Worm (Caenorhabditis elegans) whole organism, midembryonic: ENCODE results near the gene cyp-34A9.

ENCODE experiments used
- cog-1 ChIP-seq: sonication (generic microtip); optimal IDR thresholded peaks from 2 replicates; lab custom pipeline; 2016; ENCODE audit warnings: missing genetic modification characterization, missing compliant biosample characterization
- med-1 ChIP-seq: sonication (generic microtip); optimal IDR thresholded peaks from 2 replicates; lab custom pipeline; 2017; ENCODE audit warnings: missing genetic modification characterization, mild to moderate bottlenecking, missing compliant biosample characterization, antibody characterized with exemption, missing genetic modification reagents; ENCODE audit not compliant: insufficient read depth
- ref-1 ChIP-seq: fragments of 200-800 bp; sonication (Bioruptor generic); conservative IDR thresholded peaks from 2 replicates; pipeline ENCODE4 v1.3.6; 2022; ENCODE audit warnings: missing genetic modification reagents, missing genetic modification characterization, missing compliant biosample characterization
- ztf-29 ChIP-seq: fragments of 200-800 bp; sonication (Bioruptor generic); IDR thresholded peaks from 2 replicates; pipeline ENCODE4 v1.3.6; 2022; ENCODE audit warnings: missing genetic modification reagents, missing genetic modification characterization, missing compliant biosample characterization

ce11 chrV:3976964-3977363 lies 6.6 kb upstream of the cyp-34A9 start, which contains the start of gene str-83:
- TF ChIP-seq ref-1 (no peak), med-1 (GFP tag; lab: Kevin White, UChicago) (no peak), ztf-29 (no peak), cog-1 (tag; lab: Kevin White, UChicago) (no peak)
